Fruit fly (Drosophila melanogaster) whole organism, prepupa: ENCODE results near the gene Grp170.

Experiments used
- CG4318 ChIP-seq: fragments of 200-800 bp; sonication (Bioruptor generic); optimal IDR thresholded peaks from 3 replicates; lab custom pipeline; 2017; ENCODE audit warnings: missing biosample characterization, mild to moderate bottlenecking, missing genetic modification characterization
- Eip93F ChIP-seq: fragments of 200-800 bp; sonication (Bioruptor generic); optimal IDR thresholded peaks from 2 replicates; lab custom pipeline; 2016; ENCODE audit warnings: missing biosample characterization, mild to moderate bottlenecking, missing genetic modification characterization
- Ets21C ChIP-seq: fragments of 200-800 bp; sonication (Bioruptor generic); optimal IDR thresholded peaks from 3 replicates; lab custom pipeline; 2016; ENCODE audit warnings: missing biosample characterization, missing genetic modification characterization
- Ets96B ChIP-seq: fragments of 200-800 bp; optimal IDR thresholded peaks from 2 replicates; lab custom pipeline; 2019; ENCODE audit warnings: missing biosample characterization, mild to moderate bottlenecking, missing genetic modification characterization, moderate library complexity
- fd59A ChIP-seq: fragments of 200-800 bp; sonication (Bioruptor generic); optimal IDR thresholded peaks from 2 replicates; lab custom pipeline; 2017; ENCODE audit warnings: missing biosample characterization, mild to moderate bottlenecking, missing genetic modification characterization, missing genetic modification reagents
- spab ChIP-seq: fragments of 200-800 bp; sonication (Bioruptor generic); optimal IDR thresholded peaks from 2 replicates; lab custom pipeline; 2017; ENCODE audit warnings: missing biosample characterization, mild to moderate bottlenecking, missing genetic modification characterization, missing genetic modification reagents
- vri ChIP-seq: fragments of 200-800 bp; sonication (Bioruptor generic); optimal IDR thresholded peaks from 3 replicates; lab custom pipeline; 2016; ENCODE audit warnings: missing biosample characterization, mild to moderate bottlenecking, missing genetic modification characterization

dm6 chrX:2288327-2288726 is 13.5 kb upstream of the Grp170 start:
- no peak for TF ChIP-seq Ets21C
- no peak for TF ChIP-seq Ets96B (tag; lab: Kevin White, UChicago)
- TF ChIP-seq spab (GFP tag; lab: Kevin White, UChicago), result no peak
- peak; percentile 16 for TF ChIP-seq Eip93F (GFP tag; lab: Kevin White, UChicago)
- TF ChIP-seq vri (GFP tag; lab: Kevin White, UChicago), result no peak
- TF ChIP-seq CG4318 (GFP tag; lab: Kevin White, UChicago), result no peak
- TF ChIP-seq fd59A (GFP tag; lab: Kevin White, UChicago), result no peak
